Fruit fly (Drosophila melanogaster): ENCODE results near the gene Indy.

The Indy gene

dm6 chr3L:18854412-18854811 is 8.3 kb upstream of the Indy start:
- TF ChIP-seq CTCF (optimal IDR thresholded peaks at IDR 0.05): no peak
- TF ChIP-seq CG8478 (optimal IDR thresholded peaks at IDR 0.05): no peak

DNA sequence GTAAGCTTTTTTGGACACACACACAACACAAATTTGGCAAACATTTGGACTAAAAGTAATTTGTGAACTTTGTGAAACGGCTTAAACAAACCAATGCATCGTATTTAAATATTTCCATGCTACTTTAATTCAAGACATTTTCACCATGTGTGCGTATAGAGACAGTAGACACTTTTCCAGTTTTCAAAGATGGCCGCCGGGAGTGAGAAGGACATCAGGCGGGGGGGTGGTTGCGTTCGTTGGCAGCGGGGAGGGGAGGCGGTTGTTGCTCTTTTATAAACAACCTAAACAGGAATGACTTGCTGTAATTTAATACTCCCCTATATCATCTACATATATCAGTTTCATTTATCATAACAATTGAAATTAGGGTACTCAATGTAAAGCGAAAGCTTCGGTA is 7.4 kb upstream of the Indy start:
- TF ChIP-seq CTCF (optimal IDR thresholded peaks at IDR 0.05) (no peak), CG8478 (optimal IDR thresholded peaks at IDR 0.05) (no peak)

DNA sequence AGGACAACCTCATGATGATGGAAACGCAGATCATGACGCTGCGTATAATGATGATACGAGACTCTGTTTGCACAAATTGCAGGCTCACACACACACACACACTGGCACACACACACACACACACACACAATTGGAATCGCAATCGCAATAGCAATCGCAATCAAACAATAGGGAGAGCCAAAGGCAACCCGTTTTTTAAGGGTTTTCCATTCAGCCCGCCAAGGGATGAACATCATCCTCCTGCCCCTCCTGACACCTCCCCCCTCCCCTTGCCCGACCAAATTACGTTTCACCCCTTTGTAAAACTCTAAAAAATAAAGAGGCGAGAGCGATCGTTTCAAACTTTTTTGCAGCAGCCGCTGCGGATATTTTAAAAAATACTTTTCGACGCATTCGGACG is 6.2 kb upstream of the Indy start:
- no peak for TF ChIP-seq CG8478 (optimal IDR thresholded peaks at IDR 0.05)
- TF ChIP-seq CTCF (optimal IDR thresholded peaks at IDR 0.05): no peak

- TF ChIP-seq CG8478 (optimal IDR thresholded peaks at IDR 0.05) (no peak), CTCF (optimal IDR thresholded peaks at IDR 0.05) (peak; percentile 93 to 98)
Observed at dm6 chr3L:18848436-18848835, 2.4 kb upstream of the Indy start.

dm6 chr3L:18846272-18846741 is 240 bp upstream of the Indy start:
- no peak for TF ChIP-seq CG8478 (optimal IDR thresholded peaks at IDR 0.05)
- no peak for TF ChIP-seq CTCF (optimal IDR thresholded peaks at IDR 0.05)

DNA sequence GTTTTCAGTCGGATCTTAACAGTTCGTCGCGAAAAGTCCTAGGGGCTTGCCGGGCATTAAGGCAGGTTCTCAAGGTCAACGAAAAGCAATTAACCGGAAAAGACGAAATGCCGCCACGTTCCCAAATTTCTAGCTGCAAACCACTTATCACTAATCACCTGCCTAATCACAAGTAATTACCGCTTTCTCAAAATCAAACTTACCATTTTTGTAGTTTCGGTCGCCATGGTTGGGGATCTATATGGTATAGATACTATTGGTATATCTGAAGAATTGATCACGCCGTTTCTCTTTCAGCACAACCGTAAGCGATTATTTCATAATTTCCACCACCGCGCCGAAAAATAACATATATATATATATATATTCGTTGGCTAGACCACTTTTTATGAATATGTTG is 234 bp downstream of the Indy start:
- TF ChIP-seq CG8478 (optimal IDR thresholded peaks at IDR 0.05): no peak
- TF ChIP-seq CTCF (optimal IDR thresholded peaks at IDR 0.05): no peak

DNA sequence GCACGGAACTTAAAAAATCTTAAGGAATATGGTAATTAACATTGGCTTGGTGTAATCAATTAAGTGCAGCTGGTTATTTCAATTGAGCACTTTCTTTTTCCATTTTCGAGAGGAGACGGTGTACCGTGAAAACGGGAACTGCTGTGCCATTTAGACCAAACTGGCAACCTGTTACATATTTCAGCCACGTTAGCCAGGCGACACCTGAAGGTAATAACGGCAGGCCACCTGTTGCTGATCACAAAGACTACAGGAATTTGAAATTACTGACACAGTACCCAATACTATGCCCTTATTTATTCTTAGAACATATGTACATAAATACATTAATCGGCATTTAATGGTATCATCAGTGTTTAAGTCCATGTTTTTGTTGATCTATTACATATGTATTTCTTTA is 3.8 kb downstream of the Indy start:
- TF ChIP-seq CTCF (optimal IDR thresholded peaks at IDR 0.05) (peak; percentile 53 to 61), CG8478 (optimal IDR thresholded peaks at IDR 0.05) (no peak)

dm6 chr3L:18841269-18841668 is 4.8 kb downstream of the Indy start:
- TF ChIP-seq CTCF (optimal IDR thresholded peaks at IDR 0.05) (peak in 1 of 2 experiments; percentile 46), CG8478 (optimal IDR thresholded peaks at IDR 0.05) (no peak)

DNA sequence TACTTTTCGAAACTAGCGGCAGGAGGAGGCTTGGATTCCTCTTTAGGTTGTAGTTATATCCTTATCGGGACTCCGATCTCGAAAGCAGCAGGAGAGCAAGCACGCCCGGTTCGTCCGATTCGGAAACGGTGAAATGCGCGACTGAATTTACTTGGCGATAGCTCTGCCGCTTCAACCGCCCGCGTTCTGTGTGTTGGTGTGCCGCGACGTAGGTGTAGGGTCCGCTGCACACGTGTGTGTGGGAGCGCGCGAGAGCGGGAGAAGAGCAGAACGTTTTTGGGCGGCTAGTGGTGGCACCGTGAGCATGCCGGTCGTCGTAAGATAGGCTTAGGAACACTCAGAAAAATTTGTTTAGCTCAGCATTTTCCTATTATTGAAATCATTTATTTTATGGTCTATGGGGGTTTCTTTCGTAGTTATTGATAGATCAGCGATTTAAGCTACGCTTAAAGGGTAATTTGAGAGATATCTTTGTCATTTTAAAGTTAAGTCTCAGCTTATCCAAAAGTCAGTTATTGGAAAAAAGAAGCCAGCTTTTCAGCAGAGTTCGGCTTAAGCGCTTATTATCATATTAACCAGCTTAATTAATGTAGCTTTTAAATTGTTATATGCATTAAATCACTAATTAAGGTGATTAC is 5.6 kb downstream of the Indy start:
- no peak for TF ChIP-seq CG8478 (optimal IDR thresholded peaks at IDR 0.05)
- no peak for TF ChIP-seq CTCF (optimal IDR thresholded peaks at IDR 0.05)

- TF ChIP-seq CG8478 (optimal IDR thresholded peaks at IDR 0.05) (no peak), CTCF (optimal IDR thresholded peaks at IDR 0.05) (no peak)
Observed at dm6 chr3L:18839996-18840369, 6.1 kb downstream of the Indy start.

DNA sequence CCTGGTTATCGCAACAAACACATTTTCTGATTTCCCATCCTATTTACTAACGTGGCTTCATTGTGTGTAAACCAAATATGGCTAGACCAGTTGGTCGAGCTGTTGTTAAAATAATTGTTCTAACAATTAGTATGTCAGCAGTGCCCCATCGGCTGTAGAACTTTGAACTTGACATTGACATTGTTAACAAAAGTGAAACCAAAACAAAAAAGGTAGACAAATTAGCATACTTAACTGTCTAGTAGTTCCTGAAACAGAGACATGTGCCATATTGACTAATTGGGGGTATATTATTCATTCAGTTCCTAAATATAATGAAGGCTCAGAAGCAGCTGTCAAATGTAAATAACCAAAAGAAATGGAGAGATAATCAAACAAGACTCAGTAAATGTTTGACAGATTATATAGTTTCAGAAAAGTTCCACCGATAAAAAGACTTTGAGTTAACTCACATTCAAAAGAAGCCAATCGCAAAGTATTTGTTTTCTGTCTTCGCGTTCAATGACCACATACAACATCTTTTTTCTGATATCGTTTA is 8.3 kb downstream of the Indy start:
- TF ChIP-seq CG8478 (optimal IDR thresholded peaks at IDR 0.05): no peak
- TF ChIP-seq CTCF (optimal IDR thresholded peaks at IDR 0.05): no peak

- TF ChIP-seq CTCF (optimal IDR thresholded peaks at IDR 0.05): no peak
- TF ChIP-seq CG8478 (optimal IDR thresholded peaks at IDR 0.05): no peak
Observed at dm6 chr3L:18836658-18837057, 9.4 kb downstream of the Indy start.

DNA sequence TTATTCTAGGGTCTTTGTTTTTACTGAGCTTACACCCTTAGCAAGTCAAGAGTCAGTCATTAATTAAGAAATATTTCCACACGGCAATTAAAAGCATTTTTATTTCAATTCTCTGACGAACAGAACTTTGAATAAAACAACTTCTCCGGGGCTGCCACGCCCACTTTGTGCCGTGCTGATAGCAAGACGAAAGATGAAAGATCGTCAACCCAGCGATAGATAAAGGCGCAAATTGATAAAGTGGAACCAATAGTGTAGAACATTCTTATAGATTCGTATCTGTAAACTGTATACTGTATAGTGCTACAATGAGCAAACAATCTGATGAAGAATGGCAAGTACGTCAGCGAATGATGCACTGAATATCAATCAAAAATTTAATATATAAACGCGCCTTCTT is 11.1 kb downstream of the Indy start:
- no peak for TF ChIP-seq CG8478 (optimal IDR thresholded peaks at IDR 0.05)

dm6 chr3L:18833234-18833633 is 12.8 kb downstream of the Indy start:
- TF ChIP-seq CTCF (optimal IDR thresholded peaks at IDR 0.05) (no peak), CG8478 (optimal IDR thresholded peaks at IDR 0.05) (no peak)

dm6 chr3L:18832708-18833107 is 13.4 kb downstream of the Indy start:
- TF ChIP-seq CG8478 (optimal IDR thresholded peaks at IDR 0.05) (no peak), CTCF (optimal IDR thresholded peaks at IDR 0.05) (no peak)

DNA sequence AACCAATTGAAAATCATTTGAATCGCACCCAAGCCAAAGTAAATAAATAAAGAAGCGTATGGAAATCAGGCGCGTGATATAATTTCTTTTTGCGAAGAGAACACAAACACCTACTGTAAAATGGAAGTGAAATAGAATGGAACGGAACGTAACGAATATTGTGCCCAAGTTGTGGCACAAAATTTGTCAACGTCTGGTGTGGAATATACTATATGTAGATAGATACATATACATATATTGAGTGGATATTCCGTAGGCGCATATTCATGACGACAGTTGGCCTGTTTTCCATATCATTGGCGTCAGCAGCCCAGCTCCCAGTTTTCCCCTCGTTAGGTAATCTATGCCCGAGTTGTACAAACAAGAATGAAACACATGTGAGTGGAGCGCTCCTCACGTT is 13.9 kb downstream of the Indy start:
- TF ChIP-seq CTCF (optimal IDR thresholded peaks at IDR 0.05) (no peak), CG8478 (optimal IDR thresholded peaks at IDR 0.05) (no peak)

dm6 chr3L:18828318-18828717 is 17.7 kb downstream of the Indy start:
- TF ChIP-seq CG8478 (optimal IDR thresholded peaks at IDR 0.05): no peak
- peak in 1 of 2 experiments; percentile 53 for TF ChIP-seq CTCF (optimal IDR thresholded peaks at IDR 0.05)
